Fruit fly (Drosophila melanogaster): ENCODE data around the gene bdwf.

- no peak for TF ChIP-seq CTCF (optimal IDR thresholded peaks at IDR 0.05)
- TF ChIP-seq CG8478 (optimal IDR thresholded peaks at IDR 0.05): no peak
Observed at dm6 chr3R:17043570-17043923, 611 bp upstream of the bdwf start.

All from S2 (cell line).